Fruit fly (Drosophila melanogaster): ENCODE results near the gene OdsH.

Gene OdsH

dm6 chrX:17826807-17827703, 36.2 kb downstream of the OdsH start, which contains the start of gene Socs16D (continued):
- TF ChIP-seq H2.0 (GFP tag; IDR thresholded peaks at IDR 0.05): no peak
- TF ChIP-seq CG1602 (GFP tag; optimal IDR thresholded peaks at IDR 0.05): no peak
- no peak for TF ChIP-seq Taf1 (GFP tag; IDR thresholded peaks at IDR 0.05)
- peak; percentile 6 for TF ChIP-seq CG8089 (GFP tag; optimal IDR thresholded peaks at IDR 0.05)
- no peak for TF ChIP-seq HHEX (GFP tag; optimal IDR thresholded peaks at IDR 0.05)
- TF ChIP-seq stc (GFP tag; IDR thresholded peaks at IDR 0.05): no peak
- TF ChIP-seq CG10321 (GFP tag; IDR thresholded peaks at IDR 0.05): no peak
- no peak for TF ChIP-seq sc (optimal IDR thresholded peaks at IDR 0.05)
- no peak for TF ChIP-seq sc (GFP tag; optimal IDR thresholded peaks at IDR 0.05)
- peak; percentile 35 for TF ChIP-seq Xbp1 (GFP tag; optimal IDR thresholded peaks at IDR 0.05)
- TF ChIP-seq CG11696 (GFP tag; IDR thresholded peaks at IDR 0.05): no peak
- TF ChIP-seq bowl (GFP tag; IDR thresholded peaks at IDR 0.05): no peak
- TF ChIP-seq E2f1 (GFP tag; IDR thresholded peaks at IDR 0.05): no peak
- peak; percentile 98 for TF ChIP-seq inv (GFP tag; IDR thresholded peaks at IDR 0.05; ENCODE audit: partially characterized antibody)
- TF ChIP-seq CG9215 (GFP tag; IDR thresholded peaks at IDR 0.05): no peak
- peak; percentile 61 to 78 for TF ChIP-seq Trl (optimal IDR thresholded peaks at IDR 0.05)
- peak; percentile 55 for TF ChIP-seq Trl (GFP tag; optimal IDR thresholded peaks at IDR 0.05)
- TF ChIP-seq h (optimal IDR thresholded peaks at IDR 0.05): no peak
- no peak for TF ChIP-seq CG11093 (GFP tag; IDR thresholded peaks at IDR 0.05)
- peak; percentile 45 for TF ChIP-seq CG7987 (GFP tag; optimal IDR thresholded peaks at IDR 0.05)
- TF ChIP-seq org-1 (GFP tag; optimal IDR thresholded peaks at IDR 0.05): no peak
- TF ChIP-seq mld (GFP tag; IDR thresholded peaks at IDR 0.05; ENCODE audit: partially characterized antibody): peak; percentile 95
- TF ChIP-seq crc (GFP tag; optimal IDR thresholded peaks at IDR 0.05): peak; percentile 16
- TF ChIP-seq Atf3 (GFP tag; optimal IDR thresholded peaks at IDR 0.05): no peak
- no peak for TF ChIP-seq ab (GFP tag; optimal IDR thresholded peaks at IDR 0.05)
- TF ChIP-seq CG17361 (GFP tag; IDR thresholded peaks at IDR 0.05): no peak
- TF ChIP-seq Lpt (GFP tag; optimal IDR thresholded peaks at IDR 0.05): no peak
- no peak for TF ChIP-seq Optix (GFP tag; IDR thresholded peaks at IDR 0.05)
- peak; percentile 76 for TF ChIP-seq Ets65A (GFP tag)
- TF ChIP-seq CG12236 (GFP tag; optimal IDR thresholded peaks at IDR 0.05): peak; percentile 39
- no peak for TF ChIP-seq Ravus (GFP tag; IDR thresholded peaks at IDR 0.05)
- no peak for TF ChIP-seq shn (GFP tag; optimal IDR thresholded peaks at IDR 0.05)
- TF ChIP-seq esg (GFP tag; conservative IDR thresholded peaks at IDR 0.05): no peak
- TF ChIP-seq gt (GFP tag; IDR thresholded peaks at IDR 0.05): no peak
- no peak for TF ChIP-seq CG15269 (tag; optimal IDR thresholded peaks at IDR 0.05)
- no peak for TF ChIP-seq fd3F (GFP tag; optimal IDR thresholded peaks at IDR 0.05)
- no peak for TF ChIP-seq CG1647 (GFP tag; optimal IDR thresholded peaks at IDR 0.05)
- TF ChIP-seq pzg (GFP tag; optimal IDR thresholded peaks at IDR 0.05): peak; percentile 94
- TF ChIP-seq CG7372 (GFP tag; IDR thresholded peaks at IDR 0.05): no peak
- TF ChIP-seq lov (optimal IDR thresholded peaks at IDR 0.05): no peak
- TF ChIP-seq lov (GFP tag; IDR thresholded peaks at IDR 0.05): no peak
- peak; percentile 38; the same call in 1 of the 3 replicates for TF ChIP-seq CG11560 (tag; IDR thresholded peaks at IDR 0.05)
- peak; percentile 95 for TF ChIP-seq sna (GFP tag; IDR thresholded peaks at IDR 0.05; ENCODE audit: partially characterized antibody)
- peak; percentile 45 for TF ChIP-seq bigmax (GFP tag; optimal IDR thresholded peaks at IDR 0.05)
- TF ChIP-seq dan (GFP tag; IDR thresholded peaks at IDR 0.05): no peak
- TF ChIP-seq hth (optimal IDR thresholded peaks at IDR 0.05): no peak
- TF ChIP-seq cato (GFP tag; optimal IDR thresholded peaks at IDR 0.05; ENCODE audit: borderline replicate concordance): no peak
- TF ChIP-seq oc (tag; optimal IDR thresholded peaks at IDR 0.05): peak; percentile 53
- TF ChIP-seq D19B (GFP tag; optimal IDR thresholded peaks at IDR 0.05): no peak
- TF ChIP-seq Lhr (GFP tag; optimal IDR thresholded peaks at IDR 0.05): peak; percentile 89
- peak; percentile 52 for TF ChIP-seq CG2120 (GFP tag; optimal IDR thresholded peaks at IDR 0.05)
- peak; percentile 44 for TF ChIP-seq NC2β (GFP tag; optimal IDR thresholded peaks at IDR 0.05)
